Worm (Caenorhabditis elegans): ENCODE results near the gene R155.3.

The R155.3 gene

ce11 chrIII:1925048-1925537 lies 51.4 kb downstream of the R155.3 start:
- TF ChIP-seq chd-7 (tag; optimal IDR thresholded peaks at IDR 0.05) (peak; percentile 98), madf-8 (GFP tag; conservative IDR thresholded peaks at IDR 0.05) (no peak), nhr-90 (tag; optimal IDR thresholded peaks at IDR 0.05) (peak; percentile 89), ZK185.1 (tag; optimal IDR thresholded peaks at IDR 0.05; ENCODE audit: poor library complexity, severe bottlenecking) (peak; percentile 68), ztf-25 (GFP tag; IDR thresholded peaks at IDR 0.05) (no peak), nhr-27 (tag; optimal IDR thresholded peaks at IDR 0.05) (peak; percentile 24), dox-1 (GFP tag; IDR thresholded peaks at IDR 0.05) (peak; percentile 86), rcor-1 (GFP tag; IDR thresholded peaks at IDR 0.05) (peak; percentile 28; the same call in 1 of the 2 replicates), somi-1 (GFP tag; optimal IDR thresholded peaks at IDR 0.05) (peak; percentile 99), attf-5 (GFP tag; optimal IDR thresholded peaks at IDR 0.05) (peak; percentile 92), lin-40 (tag; optimal IDR thresholded peaks at IDR 0.05) (peak; percentile 98), B0336.3 (GFP tag; IDR thresholded peaks at IDR 0.05) (peak; percentile 96), cebp-1 (GFP tag; IDR thresholded peaks at IDR 0.05) (no peak; the same call in 1 of the 2 replicates), cebp-1 (tag; optimal IDR thresholded peaks at IDR 0.05) (peak; percentile 95), ceh-91 (GFP tag; IDR thresholded peaks at IDR 0.05) (no peak), F37B4.10 (GFP tag; IDR thresholded peaks at IDR 0.05) (0 out of 2 replicates have a peak, but pooled peaks have one; percentile 76), let-607 (tag; optimal IDR thresholded peaks at IDR 0.05) (peak; percentile 69 to 89), egrh-3 (GFP tag; IDR thresholded peaks at IDR 0.05) (peak; percentile 61), F23B12.7 (tag; optimal IDR thresholded peaks at IDR 0.05; ENCODE audit: insufficient read depth) (no peak), F22D6.2 (tag; optimal IDR thresholded peaks at IDR 0.05) (peak; percentile 97), die-1 (tag; optimal IDR thresholded peaks at IDR 0.05) (peak; percentile 79), bed-2 (GFP tag; IDR thresholded peaks at IDR 0.05) (no peak), gei-17 (GFP tag; optimal IDR thresholded peaks at IDR 0.05) (peak; percentile 84), nhr-80 (tag; optimal IDR thresholded peaks at IDR 0.05) (peak; percentile 100), pha-4 (tag; optimal IDR thresholded peaks at IDR 0.05) (peak; percentile 88), fkh-3 (tag; optimal IDR thresholded peaks at IDR 0.05) (no peak), C06A6.2 (GFP tag; conservative IDR thresholded peaks at IDR 0.05) (peak; percentile 93), ztf-3 (GFP tag; optimal IDR thresholded peaks at IDR 0.05) (peak; percentile 94), ets-4 (GFP tag; optimal IDR thresholded peaks at IDR 0.05) (peak; percentile 87), K12H6.12 (tag; optimal IDR thresholded peaks at IDR 0.05) (peak; percentile 93), sea-2 (GFP tag; IDR thresholded peaks at IDR 0.05) (0 out of 2 replicates have a peak, but pooled peaks have one; percentile 29), zfh-2 (GFP tag; conservative IDR thresholded peaks at IDR 0.05) (peak; percentile 97), dpl-1 (GFP tag; optimal IDR thresholded peaks at IDR 0.05) (no peak), mcd-1 (GFP tag; IDR thresholded peaks at IDR 0.05) (peak; percentile 82), F52B5.7 (tag; optimal IDR thresholded peaks at IDR 0.05) (peak; percentile 37), pbrm-1 (GFP tag; IDR thresholded peaks at IDR 0.05) (peak; percentile 75), ceh-100 (GFP tag; IDR thresholded peaks at IDR 0.05) (no peak), unc-62 (GFP tag; optimal IDR thresholded peaks at IDR 0.05) (peak; percentile 45), ztf-18 (tag; optimal IDR thresholded peaks at IDR 0.05) (peak; percentile 61), F10E7.11 (tag; optimal IDR thresholded peaks at IDR 0.05) (no peak), lag-1 (GFP tag; IDR thresholded peaks at IDR 0.05) (peak; percentile 80; the same call in 1 of the 2 replicates), egl-44 (GFP tag; IDR thresholded peaks at IDR 0.05) (peak; percentile 84), rpc-1 (optimal IDR thresholded peaks at IDR 0.05) (no peak), rpc-1 (tag; optimal IDR thresholded peaks at IDR 0.05) (no peak), lin-35 (GFP tag; optimal IDR thresholded peaks at IDR 0.05) (peak in 1 of 3 experiments; percentile 86), ceh-27 (GFP tag; optimal IDR thresholded peaks at IDR 0.05) (peak; percentile 86), xnd-1 (tag; optimal IDR thresholded peaks at IDR 0.05) (no peak), lsl-1 (GFP tag; optimal IDR thresholded peaks at IDR 0.05) (no peak), madf-10 (tag; optimal IDR thresholded peaks at IDR 0.05) (peak; percentile 94)

Measured in whole organism, young adult.